Fruit fly (Drosophila melanogaster): ENCODE results near the gene CG12479.

DNA sequence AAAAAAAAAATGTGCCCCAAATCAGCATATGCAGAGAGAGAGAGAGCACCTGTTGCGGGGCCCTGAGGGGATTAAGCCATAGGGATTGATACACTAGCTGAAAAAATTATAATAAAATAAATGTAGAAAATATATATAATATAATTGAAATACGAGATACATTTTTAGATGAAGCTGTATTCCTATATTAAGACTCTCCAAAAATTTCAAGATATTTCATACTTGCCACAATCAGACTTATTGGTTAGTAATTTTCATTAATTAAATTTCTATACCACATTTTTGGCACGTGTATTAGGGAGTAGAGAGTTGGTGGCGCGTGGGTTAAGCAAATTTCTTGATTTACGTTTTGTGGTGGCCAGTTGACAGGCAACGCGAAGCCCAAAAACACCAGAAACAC lies 33.3 kb downstream of the CG12479 start:
- TF ChIP-seq sv (GFP tag; optimal IDR thresholded peaks at IDR 0.05) (no peak), Mio (GFP tag; optimal IDR thresholded peaks at IDR 0.05) (no peak), psq (GFP tag; optimal IDR thresholded peaks at IDR 0.05) (peak; percentile 62), GATAd (GFP tag; optimal IDR thresholded peaks at IDR 0.05) (no peak), dsf (GFP tag; optimal IDR thresholded peaks at IDR 0.05; ENCODE audit: borderline replicate concordance) (no peak), lola (GFP tag; optimal IDR thresholded peaks at IDR 0.05) (no peak), Vsx2 (GFP tag; optimal IDR thresholded peaks at IDR 0.05; ENCODE audit: partially characterized antibody) (no peak), Myc (optimal IDR thresholded peaks at IDR 0.05) (no peak), h (GFP tag; optimal IDR thresholded peaks at IDR 0.05) (no peak), pan (optimal IDR thresholded peaks at IDR 0.05) (no peak), CG32264 (GFP tag; optimal IDR thresholded peaks at IDR 0.05) (no peak), Hnf4 (GFP tag; optimal IDR thresholded peaks at IDR 0.05) (no peak), sage (GFP tag; optimal IDR thresholded peaks at IDR 0.05) (no peak), fru (GFP tag; optimal IDR thresholded peaks at IDR 0.05) (peak; percentile 35)
